Worm (Caenorhabditis elegans) whole organism, L4/young adult: ENCODE results near the gene fipr-1.

Experiments
- W03F9.2 ChIP-seq: fragments of 150-350 bp; optimal IDR thresholded peaks from 2 replicates; lab custom pipeline; 2014; ENCODE audit warnings: missing biosample characterization, missing genetic modification characterization
- dao-5 ChIP-seq: sonication (generic microtip); optimal IDR thresholded peaks from 2 replicates; lab custom pipeline; 2016; ENCODE audit warnings: missing genotype, missing genetic modification characterization, moderate library complexity, missing compliant biosample characterization
- him-1 ChIP-seq: sonication (generic microtip); optimal IDR thresholded peaks from 2 replicates; lab custom pipeline; 2016; ENCODE audit warnings: missing genotype, missing genetic modification reagents, missing genetic modification characterization, missing compliant biosample characterization

ce11 chrV:12369437-12369836 is 7.9 kb upstream of the fipr-1 start, which contains the start of gene gcy-13:
- no peak for TF ChIP-seq W03F9.2 (tag; lab: Kevin White, UChicago)
- no peak for TF ChIP-seq him-1 (tag; lab: Kevin White, UChicago)
- no peak for TF ChIP-seq dao-5
